Worm (Caenorhabditis elegans): ENCODE results near the gene F52C9.3.

ce11 chrIII:5343555-5343954 is 21.9 kb downstream of the F52C9.3 start:
- no peak for TF ChIP-seq K02D7.2 (tag; optimal IDR thresholded peaks at IDR 0.05)
- no peak for TF ChIP-seq sox-4 (tag; optimal IDR thresholded peaks at IDR 0.05)
- TF ChIP-seq fkh-6 (tag; optimal IDR thresholded peaks at IDR 0.05), result no peak
- TF ChIP-seq ceh-48 (tag; optimal IDR thresholded peaks at IDR 0.05), result no peak
